Worm (Caenorhabditis elegans): ENCODE measurements around the gene F54C8.1.
A peak's percentile ranks its signal among the peaks of the same experiment; 100 is the strongest.

The F54C8.1 gene

ce11 chrIII:9455980-9456658 is 16.6 kb downstream of the F54C8.1 start, which contains the start of the genes rheb-1 and spk-1 (continued):
- peak; percentile 59; the same call in 1 of the 2 replicates for TF ChIP-seq Y53G8AR.9 (GFP tag; conservative IDR thresholded peaks at IDR 0.05)
- TF ChIP-seq B0261.1 (tag; optimal IDR thresholded peaks at IDR 0.05): peak; percentile 7
- no peak for TF ChIP-seq ztf-3 (GFP tag; optimal IDR thresholded peaks at IDR 0.05)
- no peak for TF ChIP-seq mxl-1 (tag; optimal IDR thresholded peaks at IDR 0.05)
- TF ChIP-seq madf-8 (GFP tag; conservative IDR thresholded peaks at IDR 0.05): peak; percentile 56; the same call in 1 of the 2 replicates
- TF ChIP-seq lsl-1 (GFP tag; optimal IDR thresholded peaks at IDR 0.05): peak; percentile 93

- no peak for TF ChIP-seq ceh-58 (GFP tag; IDR thresholded peaks at IDR 0.05)
- TF ChIP-seq F37B4.10 (GFP tag; IDR thresholded peaks at IDR 0.05): no peak
- no peak for TF ChIP-seq rpc-1 (optimal IDR thresholded peaks at IDR 0.05)
- no peak for TF ChIP-seq rpc-1 (tag; optimal IDR thresholded peaks at IDR 0.05)
- TF ChIP-seq ztf-25 (GFP tag; IDR thresholded peaks at IDR 0.05): no peak
- TF ChIP-seq T26A5.8 (tag; optimal IDR thresholded peaks at IDR 0.05): no peak
- no peak for TF ChIP-seq snpc-4 (GFP tag; optimal IDR thresholded peaks at IDR 0.05)
- no peak for TF ChIP-seq snpc-4 (tag; optimal IDR thresholded peaks at IDR 0.05)
- TF ChIP-seq egrh-3 (GFP tag; IDR thresholded peaks at IDR 0.05): no peak
- TF ChIP-seq rcor-1 (GFP tag; IDR thresholded peaks at IDR 0.05): no peak
- no peak for TF ChIP-seq fkh-3 (tag; optimal IDR thresholded peaks at IDR 0.05)
- TF ChIP-seq zfh-2 (GFP tag; conservative IDR thresholded peaks at IDR 0.05): peak; percentile 88
- no peak for TF ChIP-seq attf-5 (GFP tag; optimal IDR thresholded peaks at IDR 0.05)
- no peak for TF ChIP-seq cebp-1 (GFP tag; IDR thresholded peaks at IDR 0.05)
- peak; percentile 27 for TF ChIP-seq cebp-1 (tag; optimal IDR thresholded peaks at IDR 0.05)
- TF ChIP-seq nhr-27 (tag; optimal IDR thresholded peaks at IDR 0.05): no peak
Observed at ce11 chrIII:9457192-9458103, 17.9 kb downstream of the F54C8.1 start.

- TF ChIP-seq egl-44 (GFP tag; IDR thresholded peaks at IDR 0.05): no peak
- TF ChIP-seq die-1 (tag; optimal IDR thresholded peaks at IDR 0.05): peak; percentile 45
- TF ChIP-seq atf-7 (tag; optimal IDR thresholded peaks at IDR 0.05): peak; percentile 32
- peak; percentile 31; the same call in 1 of the 2 replicates for TF ChIP-seq Y79H2A.3 (GFP tag; conservative IDR thresholded peaks at IDR 0.05)
- TF ChIP-seq egrh-3 (GFP tag; IDR thresholded peaks at IDR 0.05): no peak
- peak; percentile 26 for TF ChIP-seq tbp1 (GFP tag; optimal IDR thresholded peaks at IDR 0.05)
- TF ChIP-seq snpc-1.3 (tag; optimal IDR thresholded peaks at IDR 0.05; ENCODE audit: insufficient read depth): no peak
- 0 out of 2 replicates have a peak, but pooled peaks have one; percentile 47 for TF ChIP-seq aptf-3 (GFP tag; IDR thresholded peaks at IDR 0.05)
- peak in 1 of 2 experiments; percentile 44 for TF ChIP-seq rec-8 (tag; optimal IDR thresholded peaks at IDR 0.05)
- TF ChIP-seq F52B5.7 (tag; optimal IDR thresholded peaks at IDR 0.05): peak; percentile 21
- peak; percentile 59 for TF ChIP-seq zfh-2 (GFP tag; conservative IDR thresholded peaks at IDR 0.05)
- peak; percentile 17 for TF ChIP-seq lsl-1 (GFP tag; optimal IDR thresholded peaks at IDR 0.05)
- peak; percentile 24 for TF ChIP-seq ztf-18 (tag; optimal IDR thresholded peaks at IDR 0.05)
- no peak for TF ChIP-seq B0035.1 (tag; optimal IDR thresholded peaks at IDR 0.05)
- TF ChIP-seq chd-7 (tag; optimal IDR thresholded peaks at IDR 0.05): no peak
- no peak for TF ChIP-seq ztf-26 (tag; optimal IDR thresholded peaks at IDR 0.05)
- no peak for TF ChIP-seq nfyb-1 (GFP tag; IDR thresholded peaks at IDR 0.05)
- TF ChIP-seq lin-26 (GFP tag; IDR thresholded peaks at IDR 0.05): peak; percentile 72; the same call in 1 of the 2 replicates
- TF ChIP-seq snpc-4 (GFP tag; optimal IDR thresholded peaks at IDR 0.05): no peak
- TF ChIP-seq snpc-4 (tag; optimal IDR thresholded peaks at IDR 0.05): no peak
- TF ChIP-seq ceh-100 (GFP tag; IDR thresholded peaks at IDR 0.05): peak; percentile 16; the same call in 1 of the 2 replicates
- TF ChIP-seq ztf-28 (GFP tag; IDR thresholded peaks at IDR 0.05): 0 out of 2 replicates have a peak, but pooled peaks have one; percentile 5
Observed at ce11 chrIII:9461894-9462784, 22.6 kb downstream of the F54C8.1 start.
